Worm (Caenorhabditis elegans) whole organism, young adult: ENCODE measurements around the gene R160.4.

Experiments used
- B0035.1 ChIP-seq: sonication (generic microtip); optimal IDR thresholded peaks from 2 replicates; lab custom pipeline; 2016; ENCODE audit warnings: missing genetic modification characterization, mild to moderate bottlenecking, missing compliant biosample characterization, missing genotype, missing genetic modification reagents
- F39B2.1 ChIP-seq: fragments of 200-800 bp; sonication (Bioruptor generic); IDR thresholded peaks from 2 replicates; pipeline ENCODE4 v1.3.6; 2022; ENCODE audit warnings: missing genetic modification reagents, missing genetic modification characterization, missing compliant biosample characterization
- F57A8.1 ChIP-seq: fragments of 200-800 bp; sonication (Bioruptor generic); optimal IDR thresholded peaks from 2 replicates; lab custom pipeline; 2018; ENCODE audit warnings: mild to moderate bottlenecking, missing genetic modification characterization, moderate library complexity, missing compliant biosample characterization
- K12H6.12 ChIP-seq: fragments of 200-800 bp; sonication (Bioruptor generic); optimal IDR thresholded peaks from 2 replicates; lab custom pipeline; 2018; ENCODE audit warnings: mild to moderate bottlenecking, missing genetic modification characterization, missing compliant biosample characterization
- T07F8.4 ChIP-seq: sonication (generic microtip); optimal IDR thresholded peaks from 2 replicates; lab custom pipeline; 2016; ENCODE audit warnings: mild to moderate bottlenecking, missing genetic modification characterization, moderate library complexity, missing compliant biosample characterization
- aptf-2 ChIP-seq: fragments of 200-800 bp; sonication (Bioruptor generic); conservative IDR thresholded peaks from 2 replicates; pipeline ENCODE4 v1.3.6; 2022; ENCODE audit warnings: missing genetic modification reagents, missing genetic modification characterization, missing compliant biosample characterization
- ccch-3 ChIP-seq: fragments of 200-800 bp; sonication (Bioruptor generic); optimal IDR thresholded peaks from 2 replicates; lab custom pipeline; 2018; ENCODE audit warnings: mild to moderate bottlenecking, missing genetic modification characterization, missing compliant biosample characterization
- ceh-91 ChIP-seq: fragments of 200-800 bp; sonication (Bioruptor generic); IDR thresholded peaks from 2 replicates; pipeline ENCODE4 v1.3.6; 2022; ENCODE audit warnings: missing genetic modification reagents, missing genetic modification characterization, missing compliant biosample characterization
- gei-17 ChIP-seq: fragments of 200-800 bp; sonication (Bioruptor generic); optimal IDR thresholded peaks from 2 replicates; lab custom pipeline; 2018; ENCODE audit warnings: mild to moderate bottlenecking, missing genetic modification characterization, missing compliant biosample characterization
- hlh-12 ChIP-seq: sonication (generic microtip); optimal IDR thresholded peaks from 2 replicates; lab custom pipeline; 2016; ENCODE audit warnings: missing genetic modification characterization, missing compliant biosample characterization
- lir-1 ChIP-seq: fragments of 200-800 bp; sonication (Bioruptor generic); conservative IDR thresholded peaks from 2 replicates; pipeline ENCODE4 v1.3.6; 2022; ENCODE audit warnings: missing genetic modification reagents, missing genetic modification characterization, missing compliant biosample characterization
- lsl-1 ChIP-seq: fragments of 200-800 bp; sonication (Bioruptor generic); optimal IDR thresholded peaks from 2 replicates; lab custom pipeline; 2018; ENCODE audit warnings: mild to moderate bottlenecking, missing genetic modification characterization, moderate library complexity, missing compliant biosample characterization
- nfyb-1 ChIP-seq: fragments of 200-800 bp; sonication (Bioruptor generic); IDR thresholded peaks from 2 replicates; pipeline ENCODE4 v1.3.6; 2022; ENCODE audit warnings: missing genetic modification reagents, missing genetic modification characterization, missing compliant biosample characterization
- nhr-179 ChIP-seq: sonication (generic microtip); optimal IDR thresholded peaks from 2 replicates; lab custom pipeline; 2016; ENCODE audit warnings: mild to moderate bottlenecking, missing genetic modification characterization, missing compliant biosample characterization
- pha-4 ChIP-seq: fragments of 150-350 bp; sonication (generic microtip); optimal IDR thresholded peaks from 2 replicates; lab custom pipeline; 2014; ENCODE audit warnings: missing biosample characterization, missing genetic modification reagents, missing genetic modification characterization
- tlf-1 ChIP-seq: fragments of 200-800 bp; sonication (Bioruptor generic); optimal IDR thresholded peaks from 2 replicates; lab custom pipeline; 2018; ENCODE audit warnings: mild to moderate bottlenecking, missing genetic modification characterization, missing compliant biosample characterization
- ztf-22 ChIP-seq: fragments of 200-800 bp; sonication (Bioruptor generic); optimal IDR thresholded peaks from 2 replicates; lab custom pipeline; 2018; ENCODE audit warnings: mild to moderate bottlenecking, missing genetic modification characterization, moderate library complexity, missing compliant biosample characterization

The R160.4 gene

ce11 chrX:4322847-4323455 lies 45.7 kb downstream of the R160.4 start:
- TF ChIP-seq tlf-1 (no peak), F57A8.1 (GFP tag; lab: Kevin White, UChicago) (no peak), pha-4 (tag; lab: Kevin White, UChicago) (no peak), lir-1 (GFP tag; lab: Robert Waterston, UW) (no peak), F39B2.1 (GFP tag; lab: Robert Waterston, UW) (no peak), ccch-3 (no peak), aptf-2 (GFP tag; lab: Robert Waterston, UW) (no peak), hlh-12 (tag; lab: Kevin White, UChicago) (no peak), ceh-91 (GFP tag; lab: Robert Waterston, UW) (no peak), nfyb-1 (GFP tag; lab: Robert Waterston, UW) (no peak), lsl-1 (GFP tag; lab: Kevin White, UChicago) (no peak), K12H6.12 (tag; lab: Kevin White, UChicago) (no peak), nhr-179 (tag; lab: Kevin White, UChicago) (no peak), ztf-22 (GFP tag; lab: Kevin White, UChicago) (no peak), gei-17 (GFP tag; lab: Kevin White, UChicago) (no peak), B0035.1 (tag; lab: Kevin White, UChicago) (no peak)

ce11 chrX:4320563-4320962 lies 48.1 kb downstream of the R160.4 start, which contains the start of gene dop-6:
dop-6 (plus strand) TSS chrX:4320863.
- no peak for TF ChIP-seq T07F8.4 (tag; lab: Kevin White, UChicago)
- no peak for TF ChIP-seq aptf-2 (GFP tag; lab: Robert Waterston, UW)
- no peak for TF ChIP-seq ceh-91 (GFP tag; lab: Robert Waterston, UW)
